Fruit fly (Drosophila melanogaster): ENCODE measurements around the gene kek5.

Gene kek5

dm6 chrX:19361406-19361859 lies 8.5 kb downstream of the kek5 start:
- TF ChIP-seq CG13894 (tag; optimal IDR thresholded peaks at IDR 0.05) (no peak), chn (GFP tag; optimal IDR thresholded peaks at IDR 0.05) (peak; percentile 52), HLHmδ (GFP tag; optimal IDR thresholded peaks at IDR 0.05) (no peak), Ets65A (GFP tag) (peak; percentile 96), CG12391 (tag; optimal IDR thresholded peaks at IDR 0.05) (peak; percentile 71), CG11723 (GFP tag; optimal IDR thresholded peaks at IDR 0.05) (peak; percentile 23), Drgx (GFP tag; IDR thresholded peaks at IDR 0.05) (peak; percentile 78), mld (GFP tag; IDR thresholded peaks at IDR 0.05; ENCODE audit: partially characterized antibody) (no peak), CG2712 (tag; optimal IDR thresholded peaks at IDR 0.05) (peak; percentile 70), CG10321 (GFP tag; IDR thresholded peaks at IDR 0.05) (no peak), CG13296 (GFP tag; optimal IDR thresholded peaks at IDR 0.05) (no peak), CG17186 (GFP tag; optimal IDR thresholded peaks at IDR 0.05) (peak; percentile 15), CG6254 (GFP tag; optimal IDR thresholded peaks at IDR 0.05) (peak; percentile 43), Rfx (GFP tag; IDR thresholded peaks at IDR 0.05) (peak; percentile 44), CG16813 (GFP tag; IDR thresholded peaks at IDR 0.05; ENCODE audit: partially characterized antibody) (no peak), nom (GFP tag; optimal IDR thresholded peaks at IDR 0.05) (no peak), CG17328 (GFP tag; IDR thresholded peaks at IDR 0.05) (peak; percentile 18; the same call in 1 of the 2 replicates), CG34376 (GFP tag; optimal IDR thresholded peaks at IDR 0.05) (no peak), CG10543 (GFP tag; optimal IDR thresholded peaks at IDR 0.05) (no peak), maf-S (GFP tag; optimal IDR thresholded peaks at IDR 0.05) (no peak), CG18262 (tag; optimal IDR thresholded peaks at IDR 0.05) (peak; percentile 75), bab2 (GFP tag; optimal IDR thresholded peaks at IDR 0.05) (peak; percentile 65), CG18764 (GFP tag; optimal IDR thresholded peaks at IDR 0.05) (peak; percentile 46), CG7372 (GFP tag; IDR thresholded peaks at IDR 0.05) (no peak), CG2120 (GFP tag; optimal IDR thresholded peaks at IDR 0.05) (peak; percentile 69), pros (GFP tag; optimal IDR thresholded peaks at IDR 0.05) (peak; percentile 81), sug (tag; optimal IDR thresholded peaks at IDR 0.05) (no peak), CG7786 (GFP tag; optimal IDR thresholded peaks at IDR 0.05) (peak; percentile 37), amos (GFP tag; IDR thresholded peaks at IDR 0.05; ENCODE audit: partially characterized antibody) (no peak), CG15696 (tag; optimal IDR thresholded peaks at IDR 0.05) (peak; percentile 11), CG6854 (GFP tag; optimal IDR thresholded peaks at IDR 0.05) (no peak), hkb (optimal IDR thresholded peaks at IDR 0.05) (no peak), hkb (GFP tag; IDR thresholded peaks at IDR 0.05) (peak; percentile 62), CG16815 (GFP tag; optimal IDR thresholded peaks at IDR 0.05) (no peak), ind (GFP tag; optimal IDR thresholded peaks at IDR 0.05) (peak; percentile 48), ara (GFP tag; IDR thresholded peaks at IDR 0.05) (no peak), en (GFP tag; optimal IDR thresholded peaks at IDR 0.05) (no peak), sens-2 (GFP tag; IDR thresholded peaks at IDR 0.05) (no peak), Lhr (GFP tag; optimal IDR thresholded peaks at IDR 0.05) (no peak), Mrtf (GFP tag; IDR thresholded peaks at IDR 0.05) (peak; percentile 64; the same call in 2 of the 3 replicates), fru (optimal IDR thresholded peaks at IDR 0.05) (no peak), disco-r (GFP tag; optimal IDR thresholded peaks at IDR 0.05) (peak; percentile 24), ranshi (GFP tag; IDR thresholded peaks at IDR 0.05) (peak; percentile 49; the same call in 1 of the 2 replicates), CG17612 (GFP tag; IDR thresholded peaks at IDR 0.05) (no peak), Hmx (GFP tag; optimal IDR thresholded peaks at IDR 0.05) (no peak), CG10654 (GFP tag; optimal IDR thresholded peaks at IDR 0.05) (peak; percentile 45), dpn (GFP tag; optimal IDR thresholded peaks at IDR 0.05) (peak in 1 of 2 experiments; percentile 65), CG11696 (GFP tag; IDR thresholded peaks at IDR 0.05) (no peak), ham (GFP tag; IDR thresholded peaks at IDR 0.05) (no peak), Stat92E (GFP tag; optimal IDR thresholded peaks at IDR 0.05) (no peak), Opbp (GFP tag; IDR thresholded peaks at IDR 0.05; ENCODE audit: partially characterized antibody) (no peak), schlank (tag; optimal IDR thresholded peaks at IDR 0.05) (no peak)

All from whole organism, embryonic.